Worm (Caenorhabditis elegans) whole organism, L2 larva: ENCODE measurements around the gene F26F2.10.

ENCODE experiments used
- ZK546.5 ChIP-seq: sonication (generic microtip); optimal IDR thresholded peaks from 2 replicates; lab custom pipeline; 2017; ENCODE audit warnings: missing biosample characterization, missing genetic modification characterization
- ama-1 ChIP-seq: fragments of 150-350 bp; optimal IDR thresholded peaks from 2 replicates; lab custom pipeline; 2018; ENCODE audit warnings: inconsistent platforms
- elt-3 ChIP-seq: sonication (generic microtip); optimal IDR thresholded peaks from 2 replicates; lab custom pipeline; 2017; ENCODE audit warnings: missing biosample characterization, missing genetic modification characterization
- lin-11 ChIP-seq: fragments of 150-350 bp; sonication (generic microtip); optimal IDR thresholded peaks from 2 replicates; lab custom pipeline; 2014; ENCODE audit warnings: missing biosample characterization, missing genetic modification characterization, inconsistent platforms, mixed read lengths
- lin-13 ChIP-seq: fragments of 150-350 bp; optimal IDR thresholded peaks from 2 replicates; lab custom pipeline; 2014; ENCODE audit warnings: missing biosample characterization, missing genetic modification reagents, missing genetic modification characterization
- nhr-77 ChIP-seq: fragments of 150-350 bp; optimal IDR thresholded peaks from 2 replicates; lab custom pipeline; 2014; ENCODE audit warnings: missing biosample characterization, missing genetic modification characterization
- unc-39 ChIP-seq: fragments of 150-350 bp; optimal IDR thresholded peaks from 2 replicates; lab custom pipeline; 2014; ENCODE audit warnings: missing biosample characterization, missing genetic modification characterization
- ztf-4 ChIP-seq: fragments of 150-350 bp; optimal IDR thresholded peaks from 2 replicates; lab custom pipeline; 2014; ENCODE audit warnings: missing biosample characterization, missing genetic modification characterization

DNA sequence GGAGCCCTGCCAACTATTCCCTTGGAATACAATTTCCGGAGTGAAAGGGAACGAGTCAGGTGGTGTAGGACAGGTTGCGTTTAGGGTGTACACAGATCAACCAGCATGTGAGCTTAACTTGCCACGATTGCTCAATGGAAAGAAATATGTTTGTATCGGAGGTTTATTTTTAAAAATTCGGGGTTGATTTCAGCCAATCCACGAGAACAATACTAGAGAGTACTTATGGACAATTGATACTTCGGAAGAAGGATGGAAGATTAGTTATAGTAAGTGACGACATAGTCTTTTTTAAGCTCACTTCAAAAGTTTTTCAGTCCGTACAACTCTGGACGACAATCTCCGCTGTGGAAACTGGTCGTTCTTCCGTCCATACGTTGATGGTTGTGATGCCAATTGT, 19.8 kb downstream of the F26F2.10 start:
- TF ChIP-seq ZK546.5: no peak
- no peak for TF ChIP-seq ztf-4 (tag; lab: Kevin White, UChicago)
- no peak for TF ChIP-seq lin-13 (GFP tag; lab: Kevin White, UChicago)
- no peak for TF ChIP-seq unc-39
- no peak for TF ChIP-seq ama-1 (lab: Kevin White, UChicago)
- no peak for TF ChIP-seq nhr-77 (tag; lab: Kevin White, UChicago)
- no peak for TF ChIP-seq elt-3
- TF ChIP-seq lin-11: no peak
